Fruit fly (Drosophila melanogaster) whole organism, adult: ENCODE results near the gene CG43630.

Source experiments
- CG11617 ChIP-seq: fragments of 200-800 bp; sonication (Bioruptor generic); optimal IDR thresholded peaks from 2 replicates; lab custom pipeline; 2017; ENCODE audit warnings: mild to moderate bottlenecking, missing biosample characterization, missing genetic modification reagents, missing genetic modification characterization
- CG12768 ChIP-seq: fragments of 200-800 bp; sonication (Bioruptor generic); optimal IDR thresholded peaks from 2 replicates; lab custom pipeline; 2017; ENCODE audit warnings: missing biosample characterization, missing genetic modification characterization, mild to moderate bottlenecking, moderate library complexity, missing genetic modification reagents
- CG14711 ChIP-seq: fragments of 200-800 bp; sonication (Bioruptor generic); optimal IDR thresholded peaks from 2 replicates; lab custom pipeline; 2018; ENCODE audit warnings: missing biosample characterization, mild to moderate bottlenecking, missing genetic modification characterization, moderate library complexity
- CG1620 ChIP-seq: fragments of 200-800 bp; sonication (Bioruptor generic); optimal IDR thresholded peaks from 2 replicates; lab custom pipeline; 2016; ENCODE audit warnings: missing biosample characterization, missing genetic modification characterization
- CG33017 ChIP-seq: fragments of 200-800 bp; sonication (Bioruptor generic); optimal IDR thresholded peaks from 2 replicates; lab custom pipeline; 2018; ENCODE audit warnings: missing biosample characterization, mild to moderate bottlenecking, missing genetic modification characterization, moderate library complexity
- CG5204 ChIP-seq: fragments of 200-800 bp; sonication (Bioruptor generic); optimal IDR thresholded peaks from 2 replicates; lab custom pipeline; 2016; ENCODE audit warnings: missing biosample characterization, missing genetic modification characterization
- CG7045 ChIP-seq: fragments of 200-800 bp; sonication (Bioruptor generic); optimal IDR thresholded peaks from 2 replicates; lab custom pipeline; 2017; ENCODE audit warnings: missing biosample characterization, mild to moderate bottlenecking, missing genetic modification characterization
- CG7101 ChIP-seq: fragments of 200-800 bp; sonication (Bioruptor generic); optimal IDR thresholded peaks from 2 replicates; lab custom pipeline; 2018; ENCODE audit warnings: missing biosample characterization, mild to moderate bottlenecking, missing genetic modification characterization, moderate library complexity
- Clk ChIP-seq: fragments of 200-800 bp; sonication (Bioruptor generic); optimal IDR thresholded peaks from 2 replicates; lab custom pipeline; 2017; ENCODE audit warnings: missing biosample characterization, missing genetic modification characterization
- Crg-1 ChIP-seq: fragments of 200-800 bp; sonication (Bioruptor generic); optimal IDR thresholded peaks from 2 replicates; lab custom pipeline; 2016; ENCODE audit warnings: missing biosample characterization, missing genetic modification characterization
- Hr96 ChIP-seq: fragments of 200-800 bp; sonication (Bioruptor generic); optimal IDR thresholded peaks from 2 replicates; lab custom pipeline; 2016; ENCODE audit warnings: missing biosample characterization, missing genetic modification characterization
- Mnt ChIP-seq: fragments of 200-800 bp; sonication (Bioruptor generic); optimal IDR thresholded peaks from 2 replicates; lab custom pipeline; 2016; ENCODE audit warnings: missing biosample characterization, mild to moderate bottlenecking, missing genetic modification characterization
- bab1 ChIP-seq: fragments of 200-800 bp; sonication (Bioruptor generic); optimal IDR thresholded peaks from 3 replicates; lab custom pipeline; 2019; ENCODE audit warnings: missing biosample characterization, mild to moderate bottlenecking, missing genetic modification characterization, moderate library complexity
- cic ChIP-seq: fragments of 200-800 bp; sonication (Bioruptor generic); optimal IDR thresholded peaks from 2 replicates; lab custom pipeline; 2017; ENCODE audit warnings: missing biosample characterization, mild to moderate bottlenecking, missing genetic modification characterization, moderate library complexity
- cnc ChIP-seq, 2 experiments: fragments of >200 bp; optimal IDR thresholded peaks; 2 replicates each; lab custom pipeline; 2017
- kay ChIP-seq: fragments of 200-800 bp; sonication (Bioruptor generic); peaks from one replicate; lab custom pipeline; 2016; ENCODE audit warnings: missing biosample characterization, missing genetic modification characterization, borderline replicate concordance
- ovo ChIP-seq: fragments of 200-800 bp; sonication (Bioruptor generic); optimal IDR thresholded peaks from 2 replicates; lab custom pipeline; 2016; ENCODE audit warnings: missing biosample characterization, missing genetic modification characterization
- pad ChIP-seq: fragments of 200-800 bp; sonication (Bioruptor generic); optimal IDR thresholded peaks from 3 replicates; lab custom pipeline; 2017; ENCODE audit warnings: missing biosample characterization, missing genetic modification characterization, mild to moderate bottlenecking, moderate library complexity, missing genetic modification reagents
- tj ChIP-seq: fragments of 200-800 bp; sonication (Bioruptor generic); optimal IDR thresholded peaks from 3 replicates; lab custom pipeline; 2017; ENCODE audit warnings: missing biosample characterization, mild to moderate bottlenecking, missing genetic modification characterization, moderate library complexity
- toe ChIP-seq: fragments of 200-800 bp; sonication (Bioruptor generic); optimal IDR thresholded peaks from 2 replicates; lab custom pipeline; 2016; ENCODE audit warnings: missing biosample characterization, missing genetic modification characterization

Gene CG43630

DNA sequence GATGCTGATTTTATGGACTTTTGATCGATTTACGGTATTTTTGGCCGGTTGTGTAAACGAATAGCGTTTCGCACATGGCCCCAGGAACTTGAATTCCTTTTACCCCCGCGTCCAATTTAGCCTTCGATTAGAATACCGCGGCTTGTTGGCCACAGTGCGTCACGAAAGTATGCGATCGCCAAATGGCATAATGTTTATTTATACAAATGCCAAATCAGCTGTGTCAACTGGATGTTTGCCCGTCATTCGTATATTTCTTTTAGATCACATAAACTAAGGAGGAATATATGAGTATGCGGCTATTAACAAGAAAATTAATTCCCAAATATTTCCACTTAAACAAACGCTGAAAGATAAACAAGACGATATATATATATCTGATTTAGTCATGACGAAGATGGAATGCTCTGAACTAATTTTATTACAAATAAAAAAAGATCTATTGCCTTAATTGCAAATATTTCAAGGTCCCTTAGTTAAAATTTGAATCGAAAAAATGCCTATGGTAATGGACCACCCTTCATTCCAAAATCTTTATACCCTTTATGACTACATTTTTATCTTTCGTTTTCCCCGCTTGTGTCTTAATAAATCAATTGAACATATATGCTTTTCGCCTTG is 19.0 kb downstream of the CG43630 start:
- no peak for TF ChIP-seq ovo

- TF ChIP-seq CG1620 (GFP tag; lab: Kevin White, UChicago) (no peak), CG12768 (no peak), CG11617 (GFP tag; lab: Kevin White, UChicago) (no peak), Mnt (GFP tag; lab: Kevin White, UChicago) (no peak), cic (GFP tag; lab: Kevin White, UChicago) (no peak), CG7101 (tag; lab: Kevin White, UChicago) (no peak), CG33017 (no peak), Crg-1 (GFP tag; lab: Kevin White, UChicago) (no peak)
Measured at dm6 chr3R:12654253-12654623, 21.8 kb downstream of the CG43630 start, which contains the start of gene CG6225. CG6225 (plus strand) TSS chr3R:12654577.

DNA sequence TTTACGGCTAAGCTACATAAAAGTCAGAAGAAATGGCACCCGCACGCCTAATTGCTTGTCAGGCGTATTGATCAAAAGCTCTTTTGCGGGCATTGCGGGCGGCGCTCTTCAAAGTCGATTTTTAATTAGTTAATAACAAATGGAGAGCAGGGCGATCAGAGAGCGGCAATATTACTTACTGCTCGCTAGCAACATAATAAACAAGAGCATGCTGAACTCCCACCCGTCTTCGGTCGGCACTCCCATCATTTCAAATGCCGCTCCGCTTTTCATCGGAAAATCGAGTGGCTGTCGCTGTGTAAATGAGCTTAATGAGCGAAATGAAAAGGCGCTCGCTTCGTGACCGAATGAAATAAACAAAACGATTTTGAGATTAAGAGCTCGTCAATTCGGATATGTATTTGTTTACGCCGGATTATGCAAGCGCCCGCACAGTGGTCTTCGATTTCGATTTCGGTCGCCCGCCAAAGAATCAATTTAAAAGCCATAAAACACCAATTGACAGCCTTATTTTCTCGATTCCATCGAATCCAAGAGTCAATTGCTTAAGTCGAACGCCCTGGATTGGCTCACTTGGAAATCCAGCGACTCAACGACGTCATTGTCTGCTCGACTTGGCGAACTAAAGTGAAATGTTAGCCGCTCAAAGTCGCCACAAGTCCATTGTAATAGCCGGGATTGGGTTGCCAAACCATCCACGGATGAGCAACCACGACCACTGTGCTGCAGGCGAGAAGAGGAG is 22.4 kb downstream of the CG43630 start:
- peak; percentile 40 for TF ChIP-seq toe (GFP tag; lab: Kevin White, UChicago)
- TF ChIP-seq kay (GFP tag; lab: Kevin White, UChicago): no peak
- peak; percentile 33 for TF ChIP-seq CG7101 (tag; lab: Kevin White, UChicago)
- peak; percentile 47 for TF ChIP-seq CG33017
- peak; percentile 66 for TF ChIP-seq Hr96 (GFP tag; lab: Kevin White, UChicago)
- peak; percentile 41 for TF ChIP-seq CG7045 (GFP tag; lab: Kevin White, UChicago)
- TF ChIP-seq CG12768: peak; percentile 46
- TF ChIP-seq Crg-1 (GFP tag; lab: Kevin White, UChicago): no peak
- peak; percentile 6 for TF ChIP-seq tj (GFP tag; lab: Kevin White, UChicago)
- TF ChIP-seq CG14711 (tag; lab: Kevin White, UChicago): peak; percentile 27
- peak; percentile 30 for TF ChIP-seq pad (GFP tag; lab: Kevin White, UChicago)
- no peak for TF ChIP-seq Clk (GFP tag; lab: Kevin White, UChicago)
- TF ChIP-seq bab1 (GFP tag; lab: Kevin White, UChicago): no peak
- no peak for TF ChIP-seq cnc (optimal IDR thresholded peaks at IDR 0.05; lab: Kevin White, UChicago)
- TF ChIP-seq CG5204 (GFP tag; lab: Kevin White, UChicago): peak; percentile 55

DNA sequence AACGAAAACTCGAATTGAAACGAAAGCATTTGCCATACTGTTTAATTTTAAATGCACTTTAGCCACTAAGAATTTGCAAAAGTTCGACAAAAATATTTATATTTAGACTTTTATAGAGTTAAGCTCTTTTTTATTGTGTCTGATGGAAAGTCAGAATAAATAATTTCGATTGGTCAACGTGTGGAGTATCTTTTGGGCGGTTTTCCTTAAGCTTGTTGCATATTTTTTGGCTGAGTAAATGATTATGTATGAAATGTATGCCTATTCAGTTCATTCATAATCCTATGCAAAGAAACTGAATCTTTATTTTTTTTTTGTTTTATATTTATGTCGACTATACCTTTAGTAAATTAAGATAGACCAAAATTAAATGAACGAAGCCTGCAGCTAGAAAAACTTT is 23.3 kb downstream of the CG43630 start:
- no peak for TF ChIP-seq pad (GFP tag; lab: Kevin White, UChicago)
- TF ChIP-seq kay (GFP tag; lab: Kevin White, UChicago): no peak
- TF ChIP-seq CG11617 (GFP tag; lab: Kevin White, UChicago): no peak
- no peak for TF ChIP-seq Clk (GFP tag; lab: Kevin White, UChicago)
- no peak for TF ChIP-seq ovo
- no peak for TF ChIP-seq CG14711 (tag; lab: Kevin White, UChicago)
- TF ChIP-seq CG1620 (GFP tag; lab: Kevin White, UChicago): no peak
- TF ChIP-seq CG5204 (GFP tag; lab: Kevin White, UChicago): no peak
- no peak for TF ChIP-seq Hr96 (GFP tag; lab: Kevin White, UChicago)
- TF ChIP-seq CG7045 (GFP tag; lab: Kevin White, UChicago): no peak
- no peak for TF ChIP-seq cnc (optimal IDR thresholded peaks at IDR 0.05; lab: Kevin White, UChicago)
- TF ChIP-seq CG12768: no peak
- no peak for TF ChIP-seq tj (GFP tag; lab: Kevin White, UChicago)
- no peak for TF ChIP-seq toe (GFP tag; lab: Kevin White, UChicago)
- no peak for TF ChIP-seq Mnt (GFP tag; lab: Kevin White, UChicago)
- no peak for TF ChIP-seq CG7101 (tag; lab: Kevin White, UChicago)
- TF ChIP-seq bab1 (GFP tag; lab: Kevin White, UChicago): no peak

DNA sequence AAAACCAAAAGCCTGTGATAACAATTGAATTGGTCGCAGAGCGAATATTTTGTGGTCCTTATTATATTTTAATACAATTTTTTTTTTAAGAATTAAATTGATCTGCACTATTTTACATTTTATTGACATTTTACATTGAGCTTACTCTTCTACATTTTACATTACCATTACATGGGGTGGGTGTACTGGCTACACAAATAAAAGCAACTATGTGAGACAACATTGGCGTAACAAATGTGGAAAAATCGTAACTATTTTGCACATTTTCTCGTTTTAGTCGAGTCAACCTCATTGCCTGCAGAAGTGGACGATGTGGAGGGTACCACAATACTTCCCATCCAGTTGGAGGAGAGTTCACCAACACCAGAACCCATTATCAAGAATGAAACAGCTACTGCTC is 25.5 kb downstream of the CG43630 start:
- no peak for TF ChIP-seq cic (GFP tag; lab: Kevin White, UChicago)
- no peak for TF ChIP-seq ovo
- no peak for TF ChIP-seq CG7101 (tag; lab: Kevin White, UChicago)
- TF ChIP-seq Crg-1 (GFP tag; lab: Kevin White, UChicago): no peak
- TF ChIP-seq bab1 (GFP tag; lab: Kevin White, UChicago): no peak
- TF ChIP-seq Clk (GFP tag; lab: Kevin White, UChicago): no peak
- TF ChIP-seq tj (GFP tag; lab: Kevin White, UChicago): no peak
- TF ChIP-seq pad (GFP tag; lab: Kevin White, UChicago): no peak
- TF ChIP-seq CG7045 (GFP tag; lab: Kevin White, UChicago): no peak
- no peak for TF ChIP-seq CG33017
- no peak for TF ChIP-seq kay (GFP tag; lab: Kevin White, UChicago)
- TF ChIP-seq Mnt (GFP tag; lab: Kevin White, UChicago): no peak
- TF ChIP-seq CG1620 (GFP tag; lab: Kevin White, UChicago): no peak
- no peak for TF ChIP-seq CG5204 (GFP tag; lab: Kevin White, UChicago)
- TF ChIP-seq cnc (optimal IDR thresholded peaks at IDR 0.05; lab: Kevin White, UChicago): no peak
- no peak for TF ChIP-seq CG11617 (GFP tag; lab: Kevin White, UChicago)
- TF ChIP-seq CG12768: no peak
- TF ChIP-seq CG14711 (tag; lab: Kevin White, UChicago): no peak
- no peak for TF ChIP-seq Hr96 (GFP tag; lab: Kevin White, UChicago)
